Worm (Caenorhabditis elegans) whole organism, young adult: ENCODE data around the gene T05A7.3.

Experiments used
- C17E4.6 ChIP-seq: fragments of 200-800 bp; sonication (Bioruptor generic); IDR thresholded peaks from 2 replicates; pipeline ENCODE4 v1.3.6; 2022; ENCODE audit warnings: missing genetic modification reagents, missing genetic modification characterization, missing compliant biosample characterization
- ekl-4 ChIP-seq: fragments of 200-800 bp; sonication (Bioruptor generic); IDR thresholded peaks from 2 replicates; pipeline ENCODE4 v1.3.6; 2022; ENCODE audit warnings: missing genetic modification reagents, missing genetic modification characterization, missing compliant biosample characterization
- unc-62 ChIP-seq: fragments of 150-350 bp; optimal IDR thresholded peaks from 2 replicates; lab custom pipeline; 2014; ENCODE audit warnings: missing biosample characterization, missing genetic modification reagents, missing genetic modification characterization

DNA sequence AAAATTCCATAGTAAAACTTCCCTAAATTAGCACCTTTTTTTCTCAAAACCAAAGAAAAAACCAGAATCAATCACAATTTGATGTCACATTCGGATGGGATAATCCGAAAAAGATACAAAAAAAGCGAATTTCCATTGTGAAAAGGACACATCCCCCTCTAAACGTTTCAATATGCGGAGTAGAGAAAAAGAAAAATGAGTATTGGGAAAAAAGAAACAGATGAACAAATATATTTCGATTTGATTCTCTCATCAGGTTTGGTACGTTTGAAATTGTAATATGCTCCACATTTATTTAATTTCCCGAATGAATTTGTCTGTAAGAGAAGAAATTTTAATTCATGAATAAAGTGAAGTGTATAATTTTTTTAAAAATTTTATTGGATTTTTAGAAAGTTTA is 17.3 kb upstream of the T05A7.3 start:
- TF ChIP-seq unc-62 (GFP tag; lab: Kevin White, UChicago) (no peak), ekl-4 (no peak), C17E4.6 (no peak)
